Fruit fly (Drosophila melanogaster) whole organism, embryonic: ENCODE results near the gene CG5157.

Experiments used
- Atf-2 ChIP-seq: fragments of 200-800 bp; sonication (Bioruptor generic); optimal IDR thresholded peaks from 2 replicates; lab custom pipeline; 2016; ENCODE audit warnings: missing biosample characterization, missing genetic modification characterization
- Bteb2 ChIP-seq: fragments of 200-800 bp; sonication (Bioruptor generic); optimal IDR thresholded peaks from 2 replicates; lab custom pipeline; 2016; ENCODE audit warnings: missing biosample characterization, missing genetic modification characterization
- CG10147 ChIP-seq: fragments of 200-800 bp; sonication (Bioruptor generic); optimal IDR thresholded peaks from 2 replicates; lab custom pipeline; 2019; ENCODE audit warnings: missing biosample characterization, mild to moderate bottlenecking, missing genetic modification characterization, moderate library complexity
- CG1024 ChIP-seq: fragments of 200-800 bp; sonication (Bioruptor generic); IDR thresholded peaks from 2 replicates; pipeline ENCODE4 v1.3.6; 2022; ENCODE audit warnings: missing biosample characterization, missing genetic modification characterization
- CG10267 ChIP-seq: fragments of 200-800 bp; sonication (Bioruptor generic); optimal IDR thresholded peaks from 2 replicates; lab custom pipeline; 2018; ENCODE audit warnings: missing biosample characterization, mild to moderate bottlenecking, missing genetic modification characterization, moderate library complexity
- CG10366 ChIP-seq: fragments of 200-800 bp; sonication (Bioruptor generic); IDR thresholded peaks from 2 replicates; pipeline ENCODE4 v1.3.6; 2022; ENCODE audit warnings: missing biosample characterization, missing genetic modification characterization
- CG12155 ChIP-seq: fragments of 200-800 bp; sonication (Bioruptor generic); optimal IDR thresholded peaks from 3 replicates; lab custom pipeline; 2016; ENCODE audit warnings: missing biosample characterization, missing genetic modification characterization
- CG13424 ChIP-seq: fragments of 200-800 bp; sonication (Bioruptor generic); optimal IDR thresholded peaks from 2 replicates; lab custom pipeline; 2019; ENCODE audit warnings: missing biosample characterization, mild to moderate bottlenecking, missing genetic modification characterization, moderate library complexity
- CG14050 ChIP-seq: fragments of 200-800 bp; sonication (Bioruptor generic); IDR thresholded peaks from 3 replicates; pipeline ENCODE4 v1.3.6; 2022; ENCODE audit warnings: missing biosample characterization, missing genetic modification characterization
- CG14860 ChIP-seq: fragments of 200-800 bp; sonication (Bioruptor generic); IDR thresholded peaks from 3 replicates; pipeline ENCODE4 v1.3.6; 2022; ENCODE audit warnings: missing biosample characterization, missing genetic modification characterization; ENCODE audit not compliant: partially characterized antibody
- CG17829 ChIP-seq: fragments of 200-800 bp; optimal IDR thresholded peaks from 2 replicates; lab custom pipeline; 2019; ENCODE audit warnings: missing biosample characterization, mild to moderate bottlenecking, missing genetic modification characterization, moderate library complexity
- CG1792 ChIP-seq: fragments of 200-800 bp; sonication (Bioruptor generic); optimal IDR thresholded peaks from 2 replicates; lab custom pipeline; 2016; ENCODE audit warnings: missing biosample characterization, missing genetic modification characterization
- CG18476 ChIP-seq: fragments of 200-800 bp; sonication (Bioruptor generic); optimal IDR thresholded peaks from 2 replicates; lab custom pipeline; 2016; ENCODE audit warnings: missing biosample characterization, mild to moderate bottlenecking, missing genetic modification characterization
- CG2116 ChIP-seq: fragments of 200-800 bp; sonication (Bioruptor generic); optimal IDR thresholded peaks from 3 replicates; lab custom pipeline; 2018; ENCODE audit warnings: missing biosample characterization, mild to moderate bottlenecking, missing genetic modification characterization
- CG2875 ChIP-seq: fragments of 200-800 bp; sonication (Bioruptor generic); optimal IDR thresholded peaks from 2 replicates; lab custom pipeline; 2017; ENCODE audit warnings: missing biosample characterization, mild to moderate bottlenecking, missing genetic modification characterization, missing genetic modification reagents
- CG31224 ChIP-seq: fragments of 200-800 bp; sonication (Bioruptor generic); IDR thresholded peaks from 2 replicates; pipeline ENCODE4 v1.3.6; 2022; ENCODE audit warnings: missing biosample characterization, missing genetic modification characterization
- CG3407 ChIP-seq: fragments of 200-800 bp; sonication (Bioruptor generic); optimal IDR thresholded peaks from 2 replicates; lab custom pipeline; 2018; ENCODE audit warnings: missing biosample characterization, mild to moderate bottlenecking, missing genetic modification characterization
- CG3726 ChIP-seq: fragments of 200-800 bp; sonication (Bioruptor generic); IDR thresholded peaks from 3 replicates; pipeline ENCODE4, ENCODE4 v1.3.6; 2022; ENCODE audit warnings: missing biosample characterization, missing genetic modification characterization
- CG4424 ChIP-seq: fragments of 200-800 bp; sonication (Bioruptor generic); optimal IDR thresholded peaks from 3 replicates; lab custom pipeline; 2016; ENCODE audit warnings: missing biosample characterization, missing genetic modification characterization
- CG4617 ChIP-seq: fragments of 200-800 bp; sonication (Bioruptor generic); optimal IDR thresholded peaks from 3 replicates; lab custom pipeline; 2016; ENCODE audit warnings: missing biosample characterization, missing genetic modification characterization, borderline replicate concordance
- CG4820 ChIP-seq: fragments of 200-800 bp; sonication (Bioruptor generic); optimal IDR thresholded peaks from 3 replicates; lab custom pipeline; 2016; ENCODE audit warnings: missing biosample characterization, missing genetic modification characterization
- CG4854 ChIP-seq: fragments of 200-800 bp; sonication (Bioruptor generic); optimal IDR thresholded peaks from 2 replicates; lab custom pipeline; 2016; ENCODE audit warnings: missing biosample characterization, missing genetic modification characterization, inconsistent platforms
- CG8765 ChIP-seq: fragments of 200-800 bp; sonication (Bioruptor generic); IDR thresholded peaks from 2 replicates; pipeline ENCODE4 v1.3.6; 2022; ENCODE audit warnings: missing biosample characterization, missing genetic modification characterization
- CG9817 ChIP-seq: fragments of 200-800 bp; sonication (Bioruptor generic); optimal IDR thresholded peaks from 2 replicates; lab custom pipeline; 2018; ENCODE audit warnings: missing biosample characterization, mild to moderate bottlenecking, missing genetic modification characterization, moderate library complexity
- CTCF ChIP-seq: fragments of 200-800 bp; sonication (Bioruptor generic); optimal IDR thresholded peaks from 2 replicates; lab custom pipeline; 2017; ENCODE audit warnings: missing biosample characterization, mild to moderate bottlenecking, missing genetic modification characterization, moderate library complexity
- Dfd ChIP-seq, 2 experiments: fragments of >200 bp; optimal IDR thresholded peaks; 2 replicates each; lab custom pipeline; 2017; ENCODE audit warnings: missing biosample characterization in 2 of 2, missing genetic modification characterization in 2 of 2
- Doc2 ChIP-seq: fragments of 200-800 bp; sonication (Bioruptor generic); IDR thresholded peaks from 2 replicates; pipeline ENCODE4 v1.3.6; 2022; ENCODE audit warnings: missing biosample characterization, missing genetic modification characterization
- Eip74EF ChIP-seq, 2 experiments: fragments of 200-800 bp in 1 of 2; fragments of >200 bp in 1 of 2; sonication (Bioruptor generic) in 1 of 2; optimal IDR thresholded peaks; 2 replicates each; lab custom pipeline; 2017 to 2019; ENCODE audit warnings: missing biosample characterization in 2 of 2, missing genetic modification characterization in 2 of 2, mild to moderate bottlenecking in 1 of 2, moderate library complexity in 1 of 2
- Fer2 ChIP-seq: fragments of 200-800 bp; sonication (Bioruptor generic); optimal IDR thresholded peaks from 2 replicates; lab custom pipeline; 2018; ENCODE audit warnings: missing biosample characterization, mild to moderate bottlenecking, missing genetic modification characterization, moderate library complexity
- MBD-R2 ChIP-seq: fragments of 200-800 bp; sonication (Bioruptor generic); IDR thresholded peaks from 2 replicates; pipeline ENCODE4 v1.3.6; 2022; ENCODE audit warnings: missing biosample characterization, missing genetic modification characterization
- MTF-1 ChIP-seq: fragments of 200-800 bp; sonication (Bioruptor generic); optimal IDR thresholded peaks from 2 replicates; lab custom pipeline; 2018; ENCODE audit warnings: missing biosample characterization, mild to moderate bottlenecking, missing genetic modification characterization, borderline replicate concordance
- Oli ChIP-seq: fragments of 200-800 bp; sonication (Bioruptor generic); optimal IDR thresholded peaks from 2 replicates; lab custom pipeline; 2018; ENCODE audit warnings: missing biosample characterization, mild to moderate bottlenecking, missing genetic modification characterization, moderate library complexity
- Trl ChIP-seq, 3 experiments: fragments of >200 bp in 2 of 3; fragments of 200-800 bp in 1 of 3; sonication (Bioruptor generic) in 1 of 3; optimal IDR thresholded peaks; 2 replicates in 1 of 3; 3 replicates in 2 of 3; lab custom pipeline; 2016 to 2017; ENCODE audit warnings: missing biosample characterization in 1 of 3, missing genetic modification characterization in 1 of 3
- Usf ChIP-seq: fragments of 200-800 bp; sonication (Bioruptor generic); optimal IDR thresholded peaks from 2 replicates; lab custom pipeline; 2017; ENCODE audit warnings: missing genotype, missing biosample characterization, missing genetic modification characterization
- crc ChIP-seq: fragments of 200-800 bp; sonication (Bioruptor generic); optimal IDR thresholded peaks from 2 replicates; lab custom pipeline; 2016; ENCODE audit warnings: missing biosample characterization, missing genetic modification characterization
- dan ChIP-seq: fragments of 200-800 bp; sonication (Bioruptor generic); IDR thresholded peaks from 2 replicates; pipeline ENCODE4 v1.3.6; 2022; ENCODE audit warnings: missing biosample characterization, missing genetic modification characterization
- dimm ChIP-seq: fragments of 200-800 bp; sonication (Bioruptor generic); IDR thresholded peaks from 2 replicates; pipeline ENCODE4 v1.3.6; 2022; ENCODE audit warnings: missing biosample characterization, missing genetic modification characterization
- exex ChIP-seq: fragments of 200-800 bp; sonication (Bioruptor generic); optimal IDR thresholded peaks from 4 replicates; lab custom pipeline; 2018; ENCODE audit warnings: missing biosample characterization, mild to moderate bottlenecking, missing genetic modification characterization, moderate library complexity
- fru ChIP-seq: fragments of >200 bp; optimal IDR thresholded peaks from 2 replicates; lab custom pipeline; 2017
- hth ChIP-seq: fragments of >200 bp; optimal IDR thresholded peaks from 2 replicates; lab custom pipeline; 2017; ENCODE audit warnings: inconsistent platforms
- insv ChIP-seq, 2 experiments: fragments of 200-800 bp; sonication (Bioruptor generic); optimal IDR thresholded peaks; 3 replicates each; lab custom pipeline; 2016 to 2018; ENCODE audit warnings: missing biosample characterization in 2 of 2, missing genetic modification characterization in 2 of 2
- nau ChIP-seq: fragments of 200-800 bp; sonication (Bioruptor generic); optimal IDR thresholded peaks from 3 replicates; lab custom pipeline; 2017; ENCODE audit warnings: missing biosample characterization, mild to moderate bottlenecking, missing genetic modification characterization, missing genetic modification reagents
- onecut ChIP-seq: fragments of 200-800 bp; sonication (Bioruptor generic); IDR thresholded peaks from 2 replicates; pipeline ENCODE4 v1.3.6; 2022; ENCODE audit warnings: missing biosample characterization, missing genetic modification characterization
- pan ChIP-seq, 4 experiments: fragments of >200 bp in 3 of 4; fragments of 200-800 bp in 1 of 4; sonication (Bioruptor generic) in 1 of 4; optimal IDR thresholded peaks in 3 of 4; IDR thresholded peaks in 1 of 4; 2 replicates each; pipeline versions ENCODE4 v1.3.6 to Lab custom; 2017 to 2022; ENCODE audit warnings: missing biosample characterization in 2 of 4, missing genetic modification characterization in 2 of 4, mixed read lengths in 1 of 4
- pho ChIP-seq: fragments of 200-800 bp; sonication (Bioruptor generic); optimal IDR thresholded peaks from 2 replicates; lab custom pipeline; 2016; ENCODE audit warnings: missing biosample characterization, missing genetic modification characterization
- phol ChIP-seq: fragments of 200-800 bp; sonication (Bioruptor generic); optimal IDR thresholded peaks from 3 replicates; lab custom pipeline; 2018; ENCODE audit warnings: missing biosample characterization, mild to moderate bottlenecking, missing genetic modification characterization, moderate library complexity
- rib ChIP-seq: fragments of 200-800 bp; sonication (Bioruptor generic); IDR thresholded peaks from 2 replicates; pipeline ENCODE4 v1.3.6; 2022; ENCODE audit warnings: missing biosample characterization, missing genetic modification characterization
- schlank ChIP-seq: fragments of 200-800 bp; sonication (Bioruptor generic); optimal IDR thresholded peaks from 2 replicates; lab custom pipeline; 2018; ENCODE audit warnings: missing biosample characterization, mild to moderate bottlenecking, missing genetic modification characterization
- slbo ChIP-seq: fragments of 200-800 bp; sonication (Bioruptor generic); IDR thresholded peaks from 2 replicates; pipeline ENCODE4 v1.3.6; 2022; ENCODE audit warnings: missing biosample characterization, missing genetic modification characterization
- sob ChIP-seq: fragments of 200-800 bp; sonication (Bioruptor generic); IDR thresholded peaks from 2 replicates; pipeline ENCODE4 v1.3.6; 2022; ENCODE audit warnings: missing biosample characterization, missing genetic modification characterization
- ssp ChIP-seq: fragments of 200-800 bp; sonication (Bioruptor generic); IDR thresholded peaks from 2 replicates; pipeline ENCODE4 v1.3.6; 2022; ENCODE audit warnings: missing biosample characterization, missing genetic modification characterization
- twi ChIP-seq: fragments of 200-800 bp; optimal IDR thresholded peaks from 2 replicates; lab custom pipeline; 2019; ENCODE audit warnings: missing biosample characterization, mild to moderate bottlenecking, missing genetic modification characterization, moderate library complexity

Gene CG5157

DNA sequence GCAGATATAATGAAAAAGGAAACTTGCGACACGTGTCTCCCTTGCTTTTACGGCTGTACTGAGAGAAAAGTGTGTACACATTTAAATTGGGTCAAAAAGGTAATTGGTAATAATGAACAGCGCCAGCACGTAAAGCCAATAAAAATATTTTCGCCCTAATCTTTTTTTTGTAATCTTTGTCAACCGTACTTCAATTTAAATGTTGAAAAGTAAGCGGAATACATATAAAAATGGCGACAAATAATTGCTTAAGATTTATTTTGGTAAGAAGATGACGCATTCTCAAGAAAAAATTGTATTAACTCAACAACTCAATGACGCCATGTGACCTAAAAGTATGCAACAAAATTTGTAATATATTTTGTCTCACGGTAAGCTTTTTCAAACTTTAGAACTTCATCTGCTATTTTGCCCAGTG lies 10.1 kb upstream of the CG5157 start (continued):
- no peak for TF ChIP-seq CG14860 (GFP tag; lab: Robert Waterston, UW)
- no peak for TF ChIP-seq onecut (GFP tag; lab: Robert Waterston, UW)
- peak; percentile 39 for TF ChIP-seq Oli (tag; lab: Kevin White, UChicago)
- no peak for TF ChIP-seq CTCF (GFP tag; lab: Kevin White, UChicago)
- peak; percentile 58 for TF ChIP-seq CG10147
- no peak for TF ChIP-seq Atf-2 (GFP tag; lab: Kevin White, UChicago)
- no peak for TF ChIP-seq pan (optimal IDR thresholded peaks at IDR 0.05; lab: Kevin White, UChicago)
- TF ChIP-seq pan (GFP tag; optimal IDR thresholded peaks at IDR 0.05 in 1 of 2, IDR thresholded peaks at IDR 0.05 in 1 of 2): no peak
- TF ChIP-seq CG13424 (tag; lab: Kevin White, UChicago): peak; percentile 46
- TF ChIP-seq CG2875: no peak
- TF ChIP-seq CG18476 (GFP tag; lab: Kevin White, UChicago): no peak
- TF ChIP-seq CG4617 (GFP tag; lab: Kevin White, UChicago): no peak
- TF ChIP-seq schlank (tag; lab: Kevin White, UChicago): no peak
- TF ChIP-seq CG1024 (GFP tag; lab: Robert Waterston, UW): no peak
- no peak for TF ChIP-seq MBD-R2 (GFP tag; lab: Robert Waterston, UW)
- peak; percentile 20 for TF ChIP-seq nau (GFP tag; lab: Kevin White, UChicago)
- TF ChIP-seq CG8765 (GFP tag; lab: Robert Waterston, UW): no peak
- no peak for TF ChIP-seq twi
- TF ChIP-seq Fer2 (tag; lab: Kevin White, UChicago): no peak
- no peak for TF ChIP-seq dimm (GFP tag; lab: Robert Waterston, UW)
- peak; percentile 38 for TF ChIP-seq phol
- TF ChIP-seq Eip74EF (GFP tag; optimal IDR thresholded peaks at IDR 0.05; lab: Kevin White, UChicago): no peak
- TF ChIP-seq CG10267 (tag; lab: Kevin White, UChicago): no peak
- no peak for TF ChIP-seq Usf (GFP tag; lab: Kevin White, UChicago)
- no peak for TF ChIP-seq insv (GFP tag; optimal IDR thresholded peaks at IDR 0.05; lab: Kevin White, UChicago)
- no peak for TF ChIP-seq ssp (GFP tag; lab: Robert Waterston, UW)
- TF ChIP-seq CG4854 (GFP tag; lab: Kevin White, UChicago): no peak
- peak; percentile 45 for TF ChIP-seq pho
- no peak for TF ChIP-seq CG1792 (GFP tag; lab: Kevin White, UChicago)
- TF ChIP-seq MTF-1 (GFP tag; lab: Kevin White, UChicago): no peak
- TF ChIP-seq CG3407 (GFP tag; lab: Kevin White, UChicago): no peak
- no peak for TF ChIP-seq CG2116 (GFP tag; lab: Kevin White, UChicago)
- no peak for TF ChIP-seq CG4820 (GFP tag; lab: Kevin White, UChicago)
- TF ChIP-seq crc: no peak
- no peak for TF ChIP-seq rib (GFP tag; lab: Robert Waterston, UW)
- no peak for TF ChIP-seq CG9817
- TF ChIP-seq Dfd (GFP tag; optimal IDR thresholded peaks at IDR 0.05; lab: Kevin White, UChicago): no peak
- TF ChIP-seq CG17829 (tag; lab: Kevin White, UChicago): no peak
- peak; percentile 9 for TF ChIP-seq exex (tag; lab: Kevin White, UChicago)
- no peak for TF ChIP-seq CG14050 (GFP tag; lab: Robert Waterston, UW)
- TF ChIP-seq CG3726 (GFP tag; lab: Robert Waterston, UW): no peak
- TF ChIP-seq dan: no peak
- TF ChIP-seq CG12155: no peak
- no peak for TF ChIP-seq Trl (optimal IDR thresholded peaks at IDR 0.05; lab: Kevin White, UChicago)
- TF ChIP-seq Trl (GFP tag; optimal IDR thresholded peaks at IDR 0.05; lab: Kevin White, UChicago): no peak
- no peak for TF ChIP-seq slbo (GFP tag; lab: Robert Waterston, UW)
- no peak for TF ChIP-seq Doc2
- TF ChIP-seq CG10366 (GFP tag; lab: Robert Waterston, UW): no peak
- no peak for TF ChIP-seq Bteb2 (GFP tag; lab: Kevin White, UChicago)
- TF ChIP-seq CG4424 (GFP tag; lab: Kevin White, UChicago): no peak
- no peak for TF ChIP-seq sob (GFP tag; lab: Robert Waterston, UW)
- no peak for TF ChIP-seq hth (lab: Kevin White, UChicago)
- no peak for TF ChIP-seq fru
- TF ChIP-seq CG31224 (GFP tag; lab: Robert Waterston, UW): no peak
